Worm (Caenorhabditis elegans) whole organism, L2 larva: ENCODE data around the gene skr-20.

ENCODE experiments used
- F13H6.1 ChIP-seq: sonication (generic microtip); optimal IDR thresholded peaks from 2 replicates; lab custom pipeline; 2016; ENCODE audit warnings: missing genetic modification characterization, missing compliant biosample characterization
- R02D3.7 ChIP-seq: fragments of 150-350 bp; optimal IDR thresholded peaks from 2 replicates; lab custom pipeline; 2014; ENCODE audit warnings: missing biosample characterization, missing genetic modification characterization
- Y55F3AM.14 ChIP-seq: fragments of 200-800 bp; sonication (Bioruptor generic); optimal IDR thresholded peaks from 2 replicates; lab custom pipeline; 2018; ENCODE audit warnings: mild to moderate bottlenecking, missing genetic modification characterization, missing compliant biosample characterization
- ZK546.5 ChIP-seq: sonication (generic microtip); optimal IDR thresholded peaks from 2 replicates; lab custom pipeline; 2017; ENCODE audit warnings: missing biosample characterization, missing genetic modification characterization
- alr-1 ChIP-seq: fragments of 150-350 bp; optimal IDR thresholded peaks from 2 replicates; lab custom pipeline; 2014; ENCODE audit warnings: missing biosample characterization, missing genetic modification characterization
- aly-2 ChIP-seq: fragments of 150-350 bp; optimal IDR thresholded peaks from 2 replicates; lab custom pipeline; 2014; ENCODE audit warnings: missing biosample characterization, missing genetic modification characterization
- ama-1 ChIP-seq: fragments of 150-350 bp; optimal IDR thresholded peaks from 2 replicates; lab custom pipeline; 2018; ENCODE audit warnings: inconsistent platforms
- blmp-1 ChIP-seq: sonication (generic microtip); optimal IDR thresholded peaks from 2 replicates; lab custom pipeline; 2017; ENCODE audit warnings: missing genetic modification characterization, mild to moderate bottlenecking, missing compliant biosample characterization, antibody characterized with exemption, moderate library complexity; ENCODE audit not compliant: insufficient read depth
- ceh-16 ChIP-seq: fragments of 150-350 bp; optimal IDR thresholded peaks from 2 replicates; lab custom pipeline; 2014; ENCODE audit warnings: missing biosample characterization, missing genetic modification characterization
- ceh-82 ChIP-seq: fragments of 150-350 bp; optimal IDR thresholded peaks from 2 replicates; lab custom pipeline; 2014; ENCODE audit warnings: missing biosample characterization, missing genetic modification characterization
- dmd-4 ChIP-seq: sonication (generic microtip); optimal IDR thresholded peaks from 2 replicates; lab custom pipeline; 2017; ENCODE audit warnings: missing biosample characterization, missing genetic modification characterization
- elt-1 ChIP-seq: fragments of 150-350 bp; optimal IDR thresholded peaks from 2 replicates; lab custom pipeline; 2014; ENCODE audit warnings: missing biosample characterization, missing genetic modification characterization
- elt-3 ChIP-seq: sonication (generic microtip); optimal IDR thresholded peaks from 2 replicates; lab custom pipeline; 2017; ENCODE audit warnings: missing biosample characterization, missing genetic modification characterization
- fos-1 ChIP-seq: fragments of 150-350 bp; optimal IDR thresholded peaks from 2 replicates; lab custom pipeline; 2014; ENCODE audit warnings: missing biosample characterization, missing genetic modification characterization
- gmeb-1 ChIP-seq: fragments of 150-350 bp; optimal IDR thresholded peaks from 2 replicates; lab custom pipeline; 2014; ENCODE audit warnings: missing biosample characterization, missing genetic modification characterization
- lin-11 ChIP-seq: fragments of 150-350 bp; sonication (generic microtip); optimal IDR thresholded peaks from 2 replicates; lab custom pipeline; 2014; ENCODE audit warnings: missing biosample characterization, missing genetic modification characterization, inconsistent platforms, mixed read lengths
- lin-13 ChIP-seq: fragments of 150-350 bp; optimal IDR thresholded peaks from 2 replicates; lab custom pipeline; 2014; ENCODE audit warnings: missing biosample characterization, missing genetic modification reagents, missing genetic modification characterization
- lsy-2 ChIP-seq, 2 experiments: fragments of 150-350 bp in 1 of 2; sonication (generic microtip) in 1 of 2; optimal IDR thresholded peaks; 2 replicates each; lab custom pipeline; 2014 to 2017; ENCODE audit warnings: missing biosample characterization in 2 of 2, missing genetic modification characterization in 2 of 2
- mab-5 ChIP-seq: fragments of 150-350 bp; optimal IDR thresholded peaks from 2 replicates; lab custom pipeline; 2014; ENCODE audit warnings: missing biosample characterization, missing genetic modification characterization
- mbf-1 ChIP-seq: sonication (generic microtip); optimal IDR thresholded peaks from 2 replicates; lab custom pipeline; 2017; ENCODE audit warnings: missing biosample characterization, missing genetic modification characterization
- mdl-1 ChIP-seq, 2 experiments: fragments of 150-350 bp in 1 of 2; sonication (generic microtip) in 1 of 2; optimal IDR thresholded peaks; 2 replicates each; lab custom pipeline; 2017; ENCODE audit warnings: missing biosample characterization in 2 of 2, missing genetic modification characterization in 2 of 2
- nhr-10 ChIP-seq: sonication (generic microtip); optimal IDR thresholded peaks from 2 replicates; lab custom pipeline; 2017; ENCODE audit warnings: missing biosample characterization, missing genetic modification characterization
- nhr-11 ChIP-seq: fragments of 150-350 bp; optimal IDR thresholded peaks from 2 replicates; lab custom pipeline; 2014; ENCODE audit warnings: missing biosample characterization, missing genetic modification characterization
- nhr-12 ChIP-seq: fragments of 150-350 bp; optimal IDR thresholded peaks from 2 replicates; lab custom pipeline; 2014; ENCODE audit warnings: missing biosample characterization, missing genetic modification characterization
- nhr-129 ChIP-seq: fragments of 150-350 bp; optimal IDR thresholded peaks from 2 replicates; lab custom pipeline; 2014; ENCODE audit warnings: missing biosample characterization, missing genetic modification characterization
- nhr-21 ChIP-seq: fragments of 150-350 bp; optimal IDR thresholded peaks from 2 replicates; lab custom pipeline; 2014; ENCODE audit warnings: missing biosample characterization, missing genetic modification characterization
- nhr-23 ChIP-seq: fragments of 150-350 bp; optimal IDR thresholded peaks from 2 replicates; lab custom pipeline; 2014; ENCODE audit warnings: missing biosample characterization, missing genetic modification reagents, missing genetic modification characterization
- nhr-237 ChIP-seq: fragments of 150-350 bp; optimal IDR thresholded peaks from 2 replicates; lab custom pipeline; 2014; ENCODE audit warnings: missing biosample characterization, missing genetic modification characterization
- nhr-25 ChIP-seq: fragments of 150-350 bp; sonication (generic microtip); optimal IDR thresholded peaks from 3 replicates; lab custom pipeline; 2014; ENCODE audit warnings: missing biosample characterization, missing genetic modification characterization
- nhr-6 ChIP-seq: fragments of 150-350 bp; optimal IDR thresholded peaks from 2 replicates; lab custom pipeline; 2014; ENCODE audit warnings: missing biosample characterization, missing genetic modification characterization
- nhr-77 ChIP-seq: fragments of 150-350 bp; optimal IDR thresholded peaks from 2 replicates; lab custom pipeline; 2014; ENCODE audit warnings: missing biosample characterization, missing genetic modification characterization
- peb-1 ChIP-seq: fragments of 150-350 bp; optimal IDR thresholded peaks from 2 replicates; lab custom pipeline; 2014; ENCODE audit warnings: missing biosample characterization, missing genetic modification characterization
- sem-4 ChIP-seq: fragments of 150-350 bp; optimal IDR thresholded peaks from 2 replicates; lab custom pipeline; 2014; ENCODE audit warnings: missing biosample characterization, missing genetic modification reagents, missing genetic modification characterization
- skn-1 ChIP-seq: sonication (generic microtip); optimal IDR thresholded peaks from 2 replicates; lab custom pipeline; 2017; ENCODE audit warnings: missing biosample characterization, missing genetic modification characterization
- sma-3 ChIP-seq: sonication (generic microtip); optimal IDR thresholded peaks from 2 replicates; lab custom pipeline; 2016; ENCODE audit warnings: missing genetic modification reagents, missing genetic modification characterization, missing compliant biosample characterization
- sma-9 ChIP-seq, 2 experiments: fragments of 150-350 bp in 1 of 2; sonication (generic microtip) in 1 of 2; optimal IDR thresholded peaks; 2 replicates each; lab custom pipeline; 2014 to 2016; ENCODE audit warnings: missing genetic modification characterization in 2 of 2, mild to moderate bottlenecking in 1 of 2, missing biosample characterization in 1 of 2, missing compliant biosample characterization in 1 of 2, missing genetic modification reagents in 1 of 2, moderate library complexity in 1 of 2
- snpc-4 ChIP-seq: fragments of 150-350 bp; optimal IDR thresholded peaks from 2 replicates; lab custom pipeline; 2014; ENCODE audit warnings: missing biosample characterization, missing genetic modification characterization
- unc-39 ChIP-seq: fragments of 150-350 bp; optimal IDR thresholded peaks from 2 replicates; lab custom pipeline; 2014; ENCODE audit warnings: missing biosample characterization, missing genetic modification characterization
- unc-55 ChIP-seq: fragments of 150-350 bp; sonication (generic microtip); optimal IDR thresholded peaks from 3 replicates; lab custom pipeline; 2014; ENCODE audit warnings: missing biosample characterization, missing genetic modification reagents, missing genetic modification characterization
- unc-62 ChIP-seq: fragments of 150-350 bp; optimal IDR thresholded peaks from 2 replicates; lab custom pipeline; 2014; ENCODE audit warnings: missing biosample characterization, missing genetic modification reagents, missing genetic modification characterization
- zag-1 ChIP-seq: fragments of 150-350 bp; optimal IDR thresholded peaks from 2 replicates; lab custom pipeline; 2014; ENCODE audit warnings: missing biosample characterization, missing genetic modification characterization
- ztf-1 ChIP-seq: fragments of 200-800 bp; sonication (Bioruptor generic); conservative IDR thresholded peaks from 2 replicates; pipeline ENCODE4 v1.3.6; 2022; ENCODE audit warnings: missing genetic modification characterization, missing compliant biosample characterization
- ztf-11 ChIP-seq: sonication (generic microtip); optimal IDR thresholded peaks from 2 replicates; lab custom pipeline; 2017; ENCODE audit warnings: missing biosample characterization, missing genetic modification characterization
- ztf-4 ChIP-seq: fragments of 150-350 bp; optimal IDR thresholded peaks from 2 replicates; lab custom pipeline; 2014; ENCODE audit warnings: missing biosample characterization, missing genetic modification characterization

skr-20 gene

DNA sequence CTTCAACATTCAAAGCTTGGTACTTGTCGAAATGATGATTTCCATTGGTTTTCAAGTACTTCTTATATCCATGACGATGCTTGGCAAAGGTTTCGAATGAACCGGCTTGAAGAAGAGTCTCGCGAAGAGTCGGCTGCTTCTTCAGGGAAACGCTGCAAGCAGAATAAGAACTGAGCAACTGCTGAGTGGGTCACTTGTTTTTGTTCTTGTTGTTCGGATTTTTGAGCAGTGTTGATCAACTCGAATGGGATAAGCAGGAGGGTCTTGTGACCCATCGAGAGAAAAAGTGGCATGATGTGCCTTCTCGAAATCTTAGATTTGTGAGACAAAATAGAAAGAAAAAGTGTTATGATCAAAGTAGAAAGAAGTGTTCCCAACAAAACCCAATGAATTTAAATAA, 2.7 kb downstream of the skr-20 start (continued):
- TF ChIP-seq sem-4 (tag; lab: Kevin White, UChicago), result no peak

DNA sequence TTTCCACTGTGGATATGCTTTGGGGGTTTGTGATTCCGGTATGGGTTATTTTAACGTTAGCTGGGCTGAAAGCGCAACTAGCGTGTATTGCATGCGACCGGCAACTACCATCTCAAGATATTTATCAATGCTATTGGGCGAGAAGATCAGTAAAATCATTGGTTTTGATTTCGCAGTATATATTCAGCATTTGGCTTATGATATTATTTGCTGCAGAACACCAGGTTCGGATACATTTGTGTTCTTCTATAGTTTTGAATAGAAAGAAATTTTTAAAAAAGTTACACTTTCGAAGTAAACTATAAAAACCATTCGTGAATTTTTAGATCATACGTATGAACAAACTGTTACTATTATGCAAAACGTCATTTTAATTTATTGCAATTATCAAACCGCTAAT, 5.4 kb downstream of the skr-20 start:
- TF ChIP-seq nhr-23 (tag; lab: Kevin White, UChicago), result no peak
- TF ChIP-seq lin-13 (GFP tag; lab: Kevin White, UChicago), result no peak
- no peak for TF ChIP-seq elt-1 (tag; lab: Kevin White, UChicago)
- TF ChIP-seq nhr-25 (tag; lab: Kevin White, UChicago), result no peak
- TF ChIP-seq elt-3 (tag; lab: Kevin White, UChicago), result no peak
- no peak for TF ChIP-seq unc-39
- TF ChIP-seq nhr-129, result no peak

DNA sequence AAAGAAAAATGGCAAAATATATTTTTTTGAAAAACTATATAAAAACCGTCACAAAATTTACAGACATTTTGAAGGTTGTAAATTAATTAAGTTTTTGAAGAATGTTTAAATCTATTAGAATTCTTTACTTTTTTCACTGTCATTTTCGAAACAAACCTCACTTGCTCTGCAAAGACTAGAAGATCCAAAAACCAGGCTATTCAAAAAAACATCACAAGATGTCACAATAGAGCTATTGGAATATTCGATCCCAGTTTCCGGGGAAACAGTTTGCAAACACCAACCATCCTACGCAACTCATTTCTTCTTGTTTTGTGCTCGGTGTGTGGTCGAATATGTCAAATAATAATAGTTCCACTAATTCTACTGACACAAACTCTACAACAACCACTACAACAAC, 6.5 kb downstream of the skr-20 start, which contains the start of gene R12H7.4:
TSS of gene R12H7.4 (plus strand) at position 301 of the 400 bp plus-strand sequence.
- TF ChIP-seq sma-9 (GFP tag; optimal IDR thresholded peaks at IDR 0.05; lab: Kevin White, UChicago) (no peak), sma-9 (tag; optimal IDR thresholded peaks at IDR 0.05; lab: Kevin White, UChicago) (no peak), nhr-10 (no peak), mbf-1 (no peak)

DNA sequence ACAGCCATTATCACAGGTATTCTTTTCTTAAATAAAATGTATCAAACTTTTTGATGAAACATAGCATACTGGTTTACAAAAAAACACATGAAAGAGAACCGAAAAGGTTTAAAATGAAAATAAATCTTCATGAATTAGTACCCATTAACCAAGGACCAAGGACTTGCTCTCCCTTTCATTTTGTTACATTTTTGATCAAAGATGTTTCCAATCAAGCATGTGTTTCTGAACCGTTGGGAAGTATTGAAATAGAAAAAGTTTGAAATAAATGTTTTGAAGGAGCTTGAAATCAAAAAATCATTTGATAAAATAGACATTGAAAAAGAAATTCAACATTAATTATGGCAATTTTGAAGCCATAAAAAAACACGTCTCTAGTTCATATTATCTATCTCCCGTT, 10.8 kb downstream of the skr-20 start:
- no peak for TF ChIP-seq elt-3 (tag; lab: Kevin White, UChicago)
- no peak for TF ChIP-seq F13H6.1 (tag; lab: Kevin White, UChicago)
- no peak for TF ChIP-seq skn-1
- TF ChIP-seq nhr-25 (tag; lab: Kevin White, UChicago), result no peak
- TF ChIP-seq ztf-4 (tag; lab: Kevin White, UChicago), result no peak
- no peak for TF ChIP-seq nhr-6
- no peak for TF ChIP-seq fos-1 (tag; lab: Kevin White, UChicago)
- no peak for TF ChIP-seq dmd-4 (tag; lab: Kevin White, UChicago)

DNA sequence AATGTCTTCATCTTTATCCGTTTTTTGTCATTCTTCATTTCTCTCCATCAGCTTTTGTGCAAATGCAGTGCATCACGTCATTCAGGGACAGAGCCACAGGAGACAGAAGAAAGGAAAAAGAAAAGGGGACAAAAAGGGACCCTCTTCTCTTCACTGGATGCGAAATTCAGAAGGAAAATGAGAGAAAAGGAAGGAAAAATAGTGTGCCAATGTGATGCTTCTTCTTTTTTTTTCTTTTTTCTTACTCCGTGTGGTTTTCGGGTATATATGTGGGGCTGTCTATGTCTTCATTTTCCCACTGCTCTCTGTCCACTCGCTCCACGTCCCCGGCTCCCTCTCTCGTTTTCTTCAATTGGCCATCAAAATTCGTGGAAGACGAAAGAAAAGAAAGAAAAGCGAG, 12.9 kb downstream of the skr-20 start:
- no peak for TF ChIP-seq elt-3 (tag; lab: Kevin White, UChicago)
- no peak for TF ChIP-seq nhr-25 (tag; lab: Kevin White, UChicago)
- TF ChIP-seq ztf-1 (GFP tag; lab: Robert Waterston, UW), result no peak
- no peak for TF ChIP-seq blmp-1 (tag; lab: Kevin White, UChicago)
- no peak for TF ChIP-seq fos-1 (tag; lab: Kevin White, UChicago)
- TF ChIP-seq lin-11 (tag; lab: Kevin White, UChicago), result peak; percentile 4
- TF ChIP-seq ztf-11 (tag; lab: Kevin White, UChicago), result no peak
- peak; percentile 71 for TF ChIP-seq sma-9 (GFP tag; optimal IDR thresholded peaks at IDR 0.05; lab: Kevin White, UChicago)
- no peak for TF ChIP-seq sma-9 (tag; optimal IDR thresholded peaks at IDR 0.05; lab: Kevin White, UChicago)
- no peak for TF ChIP-seq sma-3 (GFP tag; lab: Kevin White, UChicago)
- no peak for TF ChIP-seq snpc-4
- no peak for TF ChIP-seq ama-1 (lab: Kevin White, UChicago)
- TF ChIP-seq F13H6.1 (tag; lab: Kevin White, UChicago), result peak; percentile 68
- no peak for TF ChIP-seq aly-2
- no peak for TF ChIP-seq mab-5 (tag; lab: Kevin White, UChicago)
- no peak for TF ChIP-seq R02D3.7 (tag; lab: Kevin White, UChicago)
- no peak for TF ChIP-seq dmd-4 (tag; lab: Kevin White, UChicago)
- no peak for TF ChIP-seq ZK546.5 (tag; lab: Kevin White, UChicago)
- TF ChIP-seq elt-1 (tag; lab: Kevin White, UChicago), result no peak
- no peak for TF ChIP-seq lin-13 (GFP tag; lab: Kevin White, UChicago)
- TF ChIP-seq nhr-21 (tag; lab: Kevin White, UChicago), result no peak
- no peak for TF ChIP-seq unc-39
- TF ChIP-seq skn-1, result no peak
- TF ChIP-seq gmeb-1, result no peak
- TF ChIP-seq nhr-6, result peak; percentile 28
- TF ChIP-seq sem-4 (tag; lab: Kevin White, UChicago), result peak; percentile 44
- peak; percentile 79 for TF ChIP-seq Y55F3AM.14 (GFP tag; lab: Kevin White, UChicago)
- peak; percentile 89 for TF ChIP-seq zag-1 (tag; lab: Kevin White, UChicago)
- TF ChIP-seq nhr-11 (tag; lab: Kevin White, UChicago), result no peak
- no peak for TF ChIP-seq nhr-237 (tag; lab: Kevin White, UChicago)
- no peak for TF ChIP-seq ztf-4 (tag; lab: Kevin White, UChicago)
- TF ChIP-seq peb-1 (tag; lab: Kevin White, UChicago), result no peak
- no peak for TF ChIP-seq ceh-16 (tag; lab: Kevin White, UChicago)
- TF ChIP-seq lsy-2 (tag; optimal IDR thresholded peaks at IDR 0.05; lab: Kevin White, UChicago), result peak; percentile 4 to 67
- no peak for TF ChIP-seq ceh-82 (tag; lab: Kevin White, UChicago)
- peak; percentile 79 for TF ChIP-seq nhr-129
- peak; percentile 77 for TF ChIP-seq unc-55
- TF ChIP-seq nhr-77, result no peak
- peak in 1 of 2 experiments; percentile 45 for TF ChIP-seq mdl-1 (tag; optimal IDR thresholded peaks at IDR 0.05; lab: Kevin White, UChicago)
- TF ChIP-seq alr-1 (tag; lab: Kevin White, UChicago), result no peak
- TF ChIP-seq nhr-10, result no peak
- no peak for TF ChIP-seq mbf-1
- no peak for TF ChIP-seq nhr-12
- no peak for TF ChIP-seq unc-62 (GFP tag; lab: Kevin White, UChicago)
